Comparison of ENCODE assay signal across 1 fruit fly cellular context in genomic region chrX:16781055-16781454, dm6.
A peak's percentile ranks its signal among the peaks of the same experiment; 100 is the strongest.
TF ChIP-seq lines count a peak whose summit lies in the region.

No protein-coding gene starts in this region.

TF ChIP-seq in whole organism, embryonic, 481 proteins besides CTCF, POLR2A, EP300 and RAD21 (continued from another document):
- TF ChIP-seq CG10543 (GFP tag; optimal IDR thresholded peaks at IDR 0.05; lab: Kevin White, UChicago) (no peak), az2 (GFP tag; optimal IDR thresholded peaks at IDR 0.05; lab: Kevin White, UChicago) (no peak), org-1 (GFP tag; optimal IDR thresholded peaks at IDR 0.05; lab: Kevin White, UChicago) (peak; percentile 3), ap (GFP tag; IDR thresholded peaks at IDR 0.05; lab: Robert Waterston, UW) (no peak), Max (GFP tag; optimal IDR thresholded peaks at IDR 0.05; lab: Kevin White, UChicago) (no peak), CG30431 (GFP tag; optimal IDR thresholded peaks at IDR 0.05; lab: Kevin White, UChicago) (no peak), CG31365 (tag; optimal IDR thresholded peaks at IDR 0.05; lab: Kevin White, UChicago) (no peak), CG14050 (GFP tag; IDR thresholded peaks at IDR 0.05; lab: Robert Waterston, UW) (no peak), CG9932 (GFP tag; IDR thresholded peaks at IDR 0.05; lab: Robert Waterston, UW) (peak; percentile 59; the same call in 1 of the 2 replicates), CG17359 (tag; optimal IDR thresholded peaks at IDR 0.05; lab: Kevin White, UChicago) (peak; percentile 3), Deaf1 (tag; optimal IDR thresholded peaks at IDR 0.05; lab: Kevin White, UChicago) (no peak), CG8359 (GFP tag; optimal IDR thresholded peaks at IDR 0.05; lab: Kevin White, UChicago; ENCODE audit: borderline replicate concordance) (no peak), CG15696 (tag; optimal IDR thresholded peaks at IDR 0.05; lab: Kevin White, UChicago) (no peak), CG16815 (GFP tag; optimal IDR thresholded peaks at IDR 0.05; lab: Kevin White, UChicago) (no peak), dysf (GFP tag; IDR thresholded peaks at IDR 0.05; lab: Robert Waterston, UW) (peak; percentile 61; the same call in 2 of the 3 replicates), HLH4C (GFP tag; IDR thresholded peaks at IDR 0.05; lab: Robert Waterston, UW; ENCODE audit: partially characterized antibody) (no peak), CG6765 (GFP tag; optimal IDR thresholded peaks at IDR 0.05; lab: Kevin White, UChicago) (no peak), CG12391 (tag; optimal IDR thresholded peaks at IDR 0.05; lab: Kevin White, UChicago) (no peak), CG11398 (GFP tag; optimal IDR thresholded peaks at IDR 0.05; lab: Kevin White, UChicago) (peak; percentile 8), CG3163 (GFP tag; optimal IDR thresholded peaks at IDR 0.05; lab: Kevin White, UChicago) (no peak), CG7839 (tag; optimal IDR thresholded peaks at IDR 0.05; lab: Kevin White, UChicago) (peak; percentile 37), CG10209 (GFP tag; optimal IDR thresholded peaks at IDR 0.05; lab: Kevin White, UChicago) (peak; percentile 15), H15 (GFP tag; IDR thresholded peaks at IDR 0.05; lab: Robert Waterston, UW) (0 out of 3 replicates have a peak, but pooled peaks have one; percentile 20), pnt (GFP tag; optimal IDR thresholded peaks at IDR 0.05; lab: Kevin White, UChicago) (peak; percentile 27), Meics (GFP tag; optimal IDR thresholded peaks at IDR 0.05; lab: Kevin White, UChicago) (peak; percentile 47), zfh2 (GFP tag; optimal IDR thresholded peaks at IDR 0.05; lab: Kevin White, UChicago) (peak; percentile 41), CG1603 (tag; optimal IDR thresholded peaks at IDR 0.05; lab: Kevin White, UChicago) (peak; percentile 16), Gsc (GFP tag; IDR thresholded peaks at IDR 0.05; lab: Robert Waterston, UW) (no peak), eyg (GFP tag; optimal IDR thresholded peaks at IDR 0.05; lab: Kevin White, UChicago) (peak; percentile 42), Doc2 (GFP tag; IDR thresholded peaks at IDR 0.05; lab: Robert Waterston, UW) (no peak), CG2120 (GFP tag; optimal IDR thresholded peaks at IDR 0.05; lab: Kevin White, UChicago) (peak; percentile 69), BtbVII (GFP tag; optimal IDR thresholded peaks at IDR 0.05; lab: Kevin White, UChicago) (no peak), Rfx (GFP tag; IDR thresholded peaks at IDR 0.05; lab: Robert Waterston, UW) (peak; percentile 67), Fer1 (GFP tag; optimal IDR thresholded peaks at IDR 0.05; lab: Kevin White, UChicago) (peak; percentile 35), CG14441 (GFP tag; IDR thresholded peaks at IDR 0.05; lab: Robert Waterston, UW) (0 out of 2 replicates have a peak, but pooled peaks have one; percentile 8), ash1 (GFP tag; optimal IDR thresholded peaks at IDR 0.05; lab: Kevin White, UChicago) (no peak), CG16813 (GFP tag; IDR thresholded peaks at IDR 0.05; lab: Robert Waterston, UW; ENCODE audit: partially characterized antibody) (no peak), Rx (GFP tag; IDR thresholded peaks at IDR 0.05; lab: Robert Waterston, UW) (peak; percentile 32; the same call in 1 of the 2 replicates), vfl (GFP tag; optimal IDR thresholded peaks at IDR 0.05; lab: Kevin White, UChicago) (no peak), ftz-f1 (GFP tag; optimal IDR thresholded peaks at IDR 0.05; lab: Kevin White, UChicago) (no peak), Blimp-1 (GFP tag; optimal IDR thresholded peaks at IDR 0.05; lab: Kevin White, UChicago) (no peak), CG4617 (GFP tag; optimal IDR thresholded peaks at IDR 0.05; lab: Kevin White, UChicago; ENCODE audit: borderline replicate concordance) (no peak), NFAT (GFP tag; IDR thresholded peaks at IDR 0.05; lab: Robert Waterston, UW) (no peak), CG18011 (GFP tag; optimal IDR thresholded peaks at IDR 0.05; lab: Kevin White, UChicago) (no peak), rib (GFP tag; IDR thresholded peaks at IDR 0.05; lab: Robert Waterston, UW) (no peak), CG10431 (GFP tag; optimal IDR thresholded peaks at IDR 0.05; lab: Kevin White, UChicago) (no peak), Sry-β (GFP tag; optimal IDR thresholded peaks at IDR 0.05; lab: Kevin White, UChicago) (no peak), CG11560 (tag; IDR thresholded peaks at IDR 0.05; lab: Robert Waterston, UW) (0 out of 3 replicates have a peak, but pooled peaks have one; percentile 17), ERR (GFP tag; optimal IDR thresholded peaks at IDR 0.05; lab: Kevin White, UChicago) (no peak), CG4282 (GFP tag; optimal IDR thresholded peaks at IDR 0.05; lab: Kevin White, UChicago) (no peak), Xbp1 (GFP tag; optimal IDR thresholded peaks at IDR 0.05; lab: Kevin White, UChicago) (no peak), CG12155 (GFP tag; optimal IDR thresholded peaks at IDR 0.05; lab: Kevin White, UChicago) (no peak), crol (GFP tag; IDR thresholded peaks at IDR 0.05; lab: Robert Waterston, UW) (no peak), Lhr (GFP tag; optimal IDR thresholded peaks at IDR 0.05; lab: Kevin White, UChicago) (no peak), CG17385 (GFP tag; optimal IDR thresholded peaks at IDR 0.05; lab: Kevin White, UChicago) (peak; percentile 6), Pdp1 (GFP tag; optimal IDR thresholded peaks at IDR 0.05; lab: Kevin White, UChicago) (peak; percentile 11 to 62), CG8388 (GFP tag; optimal IDR thresholded peaks at IDR 0.05; lab: Kevin White, UChicago) (no peak), crp (GFP tag; optimal IDR thresholded peaks at IDR 0.05; lab: Kevin White, UChicago) (no peak), CG9437 (GFP tag; optimal IDR thresholded peaks at IDR 0.05; lab: Kevin White, UChicago) (no peak), CG1529 (GFP tag; optimal IDR thresholded peaks at IDR 0.05; lab: Kevin White, UChicago) (no peak), btn (GFP tag; optimal IDR thresholded peaks at IDR 0.05; lab: Kevin White, UChicago) (no peak), hbn (GFP tag; IDR thresholded peaks at IDR 0.05; lab: Robert Waterston, UW; ENCODE audit: partially characterized antibody) (no peak), PHDP (tag; optimal IDR thresholded peaks at IDR 0.05; lab: Kevin White, UChicago) (peak; percentile 12), jumu (GFP tag; optimal IDR thresholded peaks at IDR 0.05; lab: Kevin White, UChicago) (no peak), Nf-YA (GFP tag; IDR thresholded peaks at IDR 0.05; lab: Robert Waterston, UW) (no peak), odd (GFP tag; optimal IDR thresholded peaks at IDR 0.05; lab: Kevin White, UChicago) (no peak), TFAM (GFP tag; optimal IDR thresholded peaks at IDR 0.05; lab: Kevin White, UChicago) (no peak), gfzf (GFP tag; optimal IDR thresholded peaks at IDR 0.05; lab: Kevin White, UChicago) (no peak), Hr78 (GFP tag; optimal IDR thresholded peaks at IDR 0.05; lab: Kevin White, UChicago) (no peak), chinmo (GFP tag; IDR thresholded peaks at IDR 0.05; lab: Robert Waterston, UW; ENCODE audit: partially characterized antibody) (no peak), bowl (GFP tag; IDR thresholded peaks at IDR 0.05; lab: Robert Waterston, UW) (no peak), CG7556 (GFP tag; optimal IDR thresholded peaks at IDR 0.05; lab: Kevin White, UChicago) (no peak), wek (GFP tag; optimal IDR thresholded peaks at IDR 0.05; lab: Kevin White, UChicago) (no peak), Bgb (GFP tag; IDR thresholded peaks at IDR 0.05; lab: Robert Waterston, UW; ENCODE audit: partially characterized antibody) (no peak), Fer2 (tag; optimal IDR thresholded peaks at IDR 0.05; lab: Kevin White, UChicago) (no peak), Dek (tag; optimal IDR thresholded peaks at IDR 0.05; lab: Kevin White, UChicago) (no peak), CG14014 (GFP tag; IDR thresholded peaks at IDR 0.05; lab: Robert Waterston, UW) (peak; percentile 48), hkb (optimal IDR thresholded peaks at IDR 0.05; lab: Kevin White, UChicago) (no peak), hkb (GFP tag; IDR thresholded peaks at IDR 0.05; lab: Robert Waterston, UW) (peak; percentile 27; the same call in 1 of the 2 replicates), CG10147 (GFP tag; optimal IDR thresholded peaks at IDR 0.05; lab: Kevin White, UChicago) (peak; percentile 2), CG2678 (tag; optimal IDR thresholded peaks at IDR 0.05; lab: Kevin White, UChicago) (peak; percentile 54), repo (GFP tag; optimal IDR thresholded peaks at IDR 0.05; lab: Kevin White, UChicago) (no peak), CG32767 (GFP tag; IDR thresholded peaks at IDR 0.05; lab: Robert Waterston, UW) (no peak), grn (GFP tag; optimal IDR thresholded peaks at IDR 0.05; lab: Kevin White, UChicago) (no peak), CG9727 (GFP tag; optimal IDR thresholded peaks at IDR 0.05; lab: Kevin White, UChicago) (no peak), Ptx1 (GFP tag; IDR thresholded peaks at IDR 0.05; lab: Robert Waterston, UW) (0 out of 2 replicates have a peak, but pooled peaks have one; percentile 33), CkIIα-i1 (GFP tag; IDR thresholded peaks at IDR 0.05; lab: Robert Waterston, UW) (no peak), CG12744 (GFP tag; optimal IDR thresholded peaks at IDR 0.05; lab: Kevin White, UChicago) (no peak), CG2116 (GFP tag; optimal IDR thresholded peaks at IDR 0.05; lab: Kevin White, UChicago) (peak; percentile 6), NC2β (GFP tag; optimal IDR thresholded peaks at IDR 0.05; lab: Kevin White, UChicago) (no peak)
